Worm (Caenorhabditis elegans) whole organism, young adult: ENCODE results near the gene F36H5.18.

ENCODE experiments used
- B0336.3 ChIP-seq: fragments of 200-800 bp; sonication (Bioruptor generic); IDR thresholded peaks from 2 replicates; pipeline ENCODE4 v1.3.6; 2022; ENCODE audit warnings: missing genetic modification characterization, missing compliant biosample characterization
- F57C9.4 ChIP-seq: sonication (generic microtip); optimal IDR thresholded peaks from 2 replicates; lab custom pipeline; 2017; ENCODE audit warnings: mild to moderate bottlenecking, missing genetic modification characterization, missing compliant biosample characterization
- K12H6.12 ChIP-seq: fragments of 200-800 bp; sonication (Bioruptor generic); optimal IDR thresholded peaks from 2 replicates; lab custom pipeline; 2018; ENCODE audit warnings: mild to moderate bottlenecking, missing genetic modification characterization, missing compliant biosample characterization
- T07F8.4 ChIP-seq: sonication (generic microtip); optimal IDR thresholded peaks from 2 replicates; lab custom pipeline; 2016; ENCODE audit warnings: mild to moderate bottlenecking, missing genetic modification characterization, moderate library complexity, missing compliant biosample characterization
- T26A5.8 ChIP-seq: sonication (generic microtip); optimal IDR thresholded peaks from 2 replicates; lab custom pipeline; 2016; ENCODE audit warnings: missing genetic modification characterization, missing compliant biosample characterization
- Y53G8AR.9 ChIP-seq: fragments of 200-800 bp; sonication (Bioruptor generic); conservative IDR thresholded peaks from 2 replicates; pipeline ENCODE4 v1.3.6; 2022; ENCODE audit warnings: missing genetic modification reagents, missing genetic modification characterization, missing compliant biosample characterization
- Y56A3A.18 ChIP-seq: fragments of 200-800 bp; sonication (Bioruptor generic); IDR thresholded peaks from 2 replicates; pipeline ENCODE4 v1.3.6; 2022; ENCODE audit warnings: missing genetic modification reagents, missing genetic modification characterization, missing compliant biosample characterization
- Y67H2A.10 ChIP-seq: fragments of 200-800 bp; sonication (Bioruptor generic); conservative IDR thresholded peaks from 2 replicates; pipeline ENCODE4 v1.3.6; 2022; ENCODE audit warnings: missing genetic modification reagents, missing genetic modification characterization, missing compliant biosample characterization
- ZK185.1 ChIP-seq: sonication (generic microtip); optimal IDR thresholded peaks from 2 replicates; lab custom pipeline; 2016; ENCODE audit warnings: mild to moderate bottlenecking, missing genetic modification characterization, missing compliant biosample characterization; ENCODE audit not compliant: poor library complexity, severe bottlenecking
- attf-3 ChIP-seq: fragments of 200-800 bp; sonication (Bioruptor generic); conservative IDR thresholded peaks from 2 replicates; pipeline ENCODE4 v1.3.6; 2022; ENCODE audit warnings: missing genetic modification reagents, missing genetic modification characterization, missing compliant biosample characterization
- cebp-1 ChIP-seq, 2 experiments: fragments of 200-800 bp in 1 of 2; sonication (Bioruptor generic) in 1 of 2; sonication (generic microtip) in 1 of 2; IDR thresholded peaks in 1 of 2; optimal IDR thresholded peaks in 1 of 2; 2 replicates each; pipeline versions ENCODE4 v1.3.6 to Lab custom; 2017 to 2022; ENCODE audit warnings: missing compliant biosample characterization in 2 of 2, missing genetic modification characterization in 2 of 2, mild to moderate bottlenecking in 1 of 2, missing genetic modification reagents in 1 of 2, moderate library complexity in 1 of 2
- ceh-79 ChIP-seq: sonication (generic microtip); optimal IDR thresholded peaks from 2 replicates; lab custom pipeline; 2017; ENCODE audit warnings: mild to moderate bottlenecking, missing genetic modification characterization, missing compliant biosample characterization
- dox-1 ChIP-seq: fragments of 200-800 bp; sonication (Bioruptor generic); IDR thresholded peaks from 2 replicates; pipeline ENCODE4 v1.3.6; 2022; ENCODE audit warnings: missing genetic modification reagents, missing genetic modification characterization, missing compliant biosample characterization
- efl-1 ChIP-seq: fragments of 150-350 bp; optimal IDR thresholded peaks from 2 replicates; lab custom pipeline; 2014; ENCODE audit warnings: missing biosample characterization, missing genetic modification reagents, missing genetic modification characterization
- hlh-26 ChIP-seq: fragments of 200-800 bp; sonication (Bioruptor generic); conservative IDR thresholded peaks from 2 replicates; pipeline ENCODE4 v1.3.6; 2022; ENCODE audit warnings: missing genetic modification reagents, missing genetic modification characterization, missing compliant biosample characterization
- hmg-1.2 ChIP-seq: fragments of 200-800 bp; sonication (Bioruptor generic); IDR thresholded peaks from 2 replicates; pipeline ENCODE4 v1.3.6; 2022; ENCODE audit warnings: missing genetic modification reagents, missing genetic modification characterization, missing compliant biosample characterization
- hrde-1 ChIP-seq: sonication (generic microtip); optimal IDR thresholded peaks from 2 replicates; lab custom pipeline; 2016; ENCODE audit warnings: missing genetic modification characterization, mild to moderate bottlenecking, missing compliant biosample characterization, moderate library complexity, missing genotype, missing genetic modification reagents, borderline replicate concordance
- let-526 ChIP-seq: fragments of 200-800 bp; sonication (Bioruptor generic); IDR thresholded peaks from 2 replicates; pipeline ENCODE4 v1.3.6; 2022; ENCODE audit warnings: missing genetic modification reagents, missing genetic modification characterization, missing compliant biosample characterization
- lin-35 ChIP-seq, 3 experiments: fragments of 150-350 bp in 2 of 3; sonication (generic microtip) in 1 of 3; optimal IDR thresholded peaks; 2 replicates each; lab custom pipeline; 2014 to 2018; ENCODE audit warnings: missing biosample characterization in 3 of 3, missing genetic modification characterization in 3 of 3, missing genetic modification reagents in 3 of 3
- lin-40 ChIP-seq: sonication (generic microtip); optimal IDR thresholded peaks from 2 replicates; lab custom pipeline; 2016; ENCODE audit warnings: missing genetic modification characterization, mild to moderate bottlenecking, missing compliant biosample characterization, missing genotype, missing genetic modification reagents
- lir-1 ChIP-seq: fragments of 200-800 bp; sonication (Bioruptor generic); conservative IDR thresholded peaks from 2 replicates; pipeline ENCODE4 v1.3.6; 2022; ENCODE audit warnings: missing genetic modification reagents, missing genetic modification characterization, missing compliant biosample characterization
- lsl-1 ChIP-seq: fragments of 200-800 bp; sonication (Bioruptor generic); optimal IDR thresholded peaks from 2 replicates; lab custom pipeline; 2018; ENCODE audit warnings: mild to moderate bottlenecking, missing genetic modification characterization, moderate library complexity, missing compliant biosample characterization
- mcd-1 ChIP-seq: fragments of 200-800 bp; sonication (Bioruptor generic); IDR thresholded peaks from 2 replicates; pipeline ENCODE4 v1.3.6; 2022; ENCODE audit warnings: missing genetic modification reagents, missing genetic modification characterization, missing compliant biosample characterization
- mxl-1 ChIP-seq: sonication (generic microtip); optimal IDR thresholded peaks from 2 replicates; lab custom pipeline; 2016; ENCODE audit warnings: missing genetic modification characterization, missing compliant biosample characterization
- nfya-2 ChIP-seq: fragments of 200-800 bp; sonication (Bioruptor generic); IDR thresholded peaks from 2 replicates; pipeline ENCODE4 v1.3.6; 2022; ENCODE audit warnings: missing genetic modification reagents, missing genetic modification characterization, missing compliant biosample characterization
- nhr-179 ChIP-seq: sonication (generic microtip); optimal IDR thresholded peaks from 2 replicates; lab custom pipeline; 2016; ENCODE audit warnings: mild to moderate bottlenecking, missing genetic modification characterization, missing compliant biosample characterization
- nhr-80 ChIP-seq: sonication (generic microtip); optimal IDR thresholded peaks from 2 replicates; lab custom pipeline; 2016; ENCODE audit warnings: missing genetic modification characterization, missing compliant biosample characterization
- snpc-4 ChIP-seq, 5 experiments: fragments of 150-350 bp in 1 of 5; sonication (generic microtip) in 4 of 5; optimal IDR thresholded peaks; 2 replicates each; lab custom pipeline; 2014 to 2018; ENCODE audit warnings: missing genetic modification characterization in 5 of 5, missing biosample characterization in 3 of 5, antibody characterized with exemption in 2 of 5, mild to moderate bottlenecking in 2 of 5, missing compliant biosample characterization in 2 of 5, missing genotype in 2 of 5, moderate library complexity in 2 of 5, missing genetic modification reagents in 1 of 5
- tlf-1 ChIP-seq: fragments of 200-800 bp; sonication (Bioruptor generic); optimal IDR thresholded peaks from 2 replicates; lab custom pipeline; 2018; ENCODE audit warnings: mild to moderate bottlenecking, missing genetic modification characterization, missing compliant biosample characterization
- unc-130 ChIP-seq: sonication (generic microtip); optimal IDR thresholded peaks from 2 replicates; lab custom pipeline; 2016; ENCODE audit warnings: missing genetic modification reagents, missing genetic modification characterization, missing compliant biosample characterization
- ztf-22 ChIP-seq: fragments of 200-800 bp; sonication (Bioruptor generic); optimal IDR thresholded peaks from 2 replicates; lab custom pipeline; 2018; ENCODE audit warnings: mild to moderate bottlenecking, missing genetic modification characterization, moderate library complexity, missing compliant biosample characterization
- ztf-28 ChIP-seq: fragments of 200-800 bp; sonication (Bioruptor generic); IDR thresholded peaks from 2 replicates; pipeline ENCODE4 v1.3.6; 2022; ENCODE audit warnings: missing genetic modification reagents, missing genetic modification characterization, missing compliant biosample characterization

F36H5.18 gene

ce11 chrII:1722394-1722793 is 37.3 kb upstream of the F36H5.18 start, which contains the start of the genes fbxb-5 and btb-8:
Gene fbxb-5 (minus strand): TSS chrII:1722494.
Gene btb-8 (plus strand): TSS chrII:1722770.
- TF ChIP-seq hrde-1 (tag; lab: Kevin White, UChicago), result no peak
- TF ChIP-seq ztf-22 (GFP tag; lab: Kevin White, UChicago), result no peak
- TF ChIP-seq lsl-1 (GFP tag; lab: Kevin White, UChicago), result no peak
- no peak for TF ChIP-seq lin-40
- TF ChIP-seq snpc-4 (GFP tag; optimal IDR thresholded peaks at IDR 0.05; lab: Kevin White, UChicago), result no peak
- no peak for TF ChIP-seq snpc-4 (tag; optimal IDR thresholded peaks at IDR 0.05; lab: Kevin White, UChicago)
- no peak for TF ChIP-seq hlh-26
- no peak for TF ChIP-seq lin-35 (GFP tag; optimal IDR thresholded peaks at IDR 0.05; lab: Kevin White, UChicago)
- no peak for TF ChIP-seq tlf-1 (GFP tag; lab: Kevin White, UChicago)
- TF ChIP-seq T07F8.4 (tag; lab: Kevin White, UChicago), result no peak
- no peak for TF ChIP-seq Y56A3A.18 (GFP tag; lab: Robert Waterston, UW)
- no peak for TF ChIP-seq attf-3 (GFP tag; lab: Robert Waterston, UW)
- TF ChIP-seq cebp-1 (GFP tag; IDR thresholded peaks at IDR 0.05; lab: Robert Waterston, UW), result no peak
- TF ChIP-seq cebp-1 (tag; optimal IDR thresholded peaks at IDR 0.05; lab: Kevin White, UChicago), result no peak
- TF ChIP-seq mxl-1, result no peak
- TF ChIP-seq mcd-1 (GFP tag; lab: Robert Waterston, UW), result no peak
- no peak for TF ChIP-seq ztf-28 (GFP tag; lab: Robert Waterston, UW)
- no peak for TF ChIP-seq efl-1 (GFP tag; lab: Kevin White, UChicago)
- no peak for TF ChIP-seq Y67H2A.10
- TF ChIP-seq, all 124 proteins: peak for 0

- TF ChIP-seq ZK185.1, result no peak
- TF ChIP-seq T26A5.8, result no peak
Observed at ce11 chrII:1724314-1724713, 35.4 kb upstream of the F36H5.18 start, which contains the start of gene fbxb-11. Gene fbxb-11 (plus strand): TSS chrII:1724614.

ce11 chrII:1725735-1726134 is 34.0 kb upstream of the F36H5.18 start, which contains the start of gene F45C12.17:
Gene F45C12.17 (plus strand): TSS chrII:1726111.
- TF ChIP-seq nfya-2 (GFP tag; lab: Robert Waterston, UW) (no peak), nhr-179 (no peak), attf-3 (GFP tag; lab: Robert Waterston, UW) (no peak), dox-1 (GFP tag; lab: Robert Waterston, UW) (no peak), snpc-4 (GFP tag; optimal IDR thresholded peaks at IDR 0.05; lab: Kevin White, UChicago) (no peak), snpc-4 (tag; optimal IDR thresholded peaks at IDR 0.05; lab: Kevin White, UChicago) (no peak), B0336.3 (no peak), Y53G8AR.9 (GFP tag; lab: Robert Waterston, UW) (no peak), F57C9.4 (no peak), ceh-79 (tag; lab: Kevin White, UChicago) (no peak), K12H6.12 (tag; lab: Kevin White, UChicago) (no peak), ztf-28 (GFP tag; lab: Robert Waterston, UW) (no peak), let-526 (GFP tag; lab: Robert Waterston, UW) (no peak)

ce11 chrII:1728253-1728652 is 31.4 kb upstream of the F36H5.18 start, which contains the start of gene btb-9:
Gene btb-9 (plus strand): TSS chrII:1728506.
- TF ChIP-seq nhr-80 (tag; lab: Kevin White, UChicago) (peak; percentile 83), hmg-1.2 (peak; percentile 30; the same call in 1 of the 2 replicates), dox-1 (GFP tag; lab: Robert Waterston, UW) (peak; percentile 37; the same call in 1 of the 2 replicates), tlf-1 (GFP tag; lab: Kevin White, UChicago) (no peak)

- TF ChIP-seq unc-130 (GFP tag; lab: Kevin White, UChicago) (no peak), lir-1 (GFP tag; lab: Robert Waterston, UW) (no peak), let-526 (GFP tag; lab: Robert Waterston, UW) (no peak), dox-1 (GFP tag; lab: Robert Waterston, UW) (no peak)
Observed at ce11 chrII:1730103-1730502, 29.6 kb upstream of the F36H5.18 start, which contains the start of gene ceh-81. Gene ceh-81 (plus strand): TSS chrII:1730403.
